Worm (Caenorhabditis elegans): Measurements from ENCODE around the gene T09D3.3.

- TF ChIP-seq ama-1 (optimal IDR thresholded peaks at IDR 0.05) = no peak
- TF ChIP-seq rnt-1 (tag; optimal IDR thresholded peaks at IDR 0.05) = no peak
Observed at ce11 chrV:5314104-5314503, 35.3 kb downstream of the T09D3.3 start, which contains the start of gene C10G8.2.
